Fruit fly (Drosophila melanogaster) whole organism, embryonic: Measurements from ENCODE around the gene Lamtor3.

ENCODE experiments used
- Adf1 ChIP-seq: fragments of 200-800 bp; sonication (Bioruptor generic); IDR thresholded peaks from 2 replicates; pipeline ENCODE4 v1.3.6; 2022; ENCODE audit warnings: missing biosample characterization, missing genetic modification characterization
- CG10321 ChIP-seq: fragments of 200-800 bp; sonication (Bioruptor generic); IDR thresholded peaks from 2 replicates; pipeline ENCODE4 v1.3.6; 2022; ENCODE audit warnings: missing biosample characterization, missing genetic modification characterization
- CG10431 ChIP-seq: fragments of 200-800 bp; sonication (Bioruptor generic); optimal IDR thresholded peaks from 3 replicates; lab custom pipeline; 2018; ENCODE audit warnings: missing biosample characterization, mild to moderate bottlenecking, missing genetic modification characterization
- CG11247 ChIP-seq: fragments of 200-800 bp; sonication (Bioruptor generic); IDR thresholded peaks from 2 replicates; pipeline ENCODE4 v1.3.6; 2022; ENCODE audit warnings: missing biosample characterization, missing genetic modification characterization
- CG14710 ChIP-seq: fragments of 200-800 bp; sonication (Bioruptor generic); optimal IDR thresholded peaks from 3 replicates; lab custom pipeline; 2019; ENCODE audit warnings: missing biosample characterization, mild to moderate bottlenecking, missing genetic modification characterization, moderate library complexity
- CG14860 ChIP-seq: fragments of 200-800 bp; sonication (Bioruptor generic); IDR thresholded peaks from 3 replicates; pipeline ENCODE4 v1.3.6; 2022; ENCODE audit warnings: missing biosample characterization, missing genetic modification characterization; ENCODE audit not compliant: partially characterized antibody
- CG1603 ChIP-seq: fragments of 200-800 bp; sonication (Bioruptor generic); optimal IDR thresholded peaks from 2 replicates; lab custom pipeline; 2019; ENCODE audit warnings: missing biosample characterization, mild to moderate bottlenecking, missing genetic modification characterization, moderate library complexity
- CG17359 ChIP-seq: fragments of 200-800 bp; sonication (Bioruptor generic); optimal IDR thresholded peaks from 3 replicates; lab custom pipeline; 2018; ENCODE audit warnings: missing biosample characterization, mild to moderate bottlenecking, missing genetic modification characterization, moderate library complexity
- CG18262 ChIP-seq: fragments of 200-800 bp; optimal IDR thresholded peaks from 3 replicates; lab custom pipeline; 2019; ENCODE audit warnings: missing biosample characterization, mild to moderate bottlenecking, missing genetic modification characterization, moderate library complexity
- CG18619 ChIP-seq: fragments of 200-800 bp; sonication (Bioruptor generic); optimal IDR thresholded peaks from 3 replicates; lab custom pipeline; 2017; ENCODE audit warnings: missing biosample characterization, mild to moderate bottlenecking, missing genetic modification characterization
- CG2199 ChIP-seq: fragments of 200-800 bp; sonication (Bioruptor generic); IDR thresholded peaks from 3 replicates; pipeline ENCODE4 v1.3.6; 2022; ENCODE audit warnings: missing biosample characterization, missing genetic modification characterization
- CG2875 ChIP-seq: fragments of 200-800 bp; sonication (Bioruptor generic); optimal IDR thresholded peaks from 2 replicates; lab custom pipeline; 2017; ENCODE audit warnings: missing biosample characterization, mild to moderate bottlenecking, missing genetic modification characterization, missing genetic modification reagents
- CG30020 ChIP-seq: fragments of 200-800 bp; optimal IDR thresholded peaks from 2 replicates; lab custom pipeline; 2019; ENCODE audit warnings: missing biosample characterization, mild to moderate bottlenecking, missing genetic modification characterization, moderate library complexity
- CG3995 ChIP-seq: fragments of 200-800 bp; sonication (Bioruptor generic); optimal IDR thresholded peaks from 3 replicates; lab custom pipeline; 2016; ENCODE audit warnings: missing biosample characterization, missing genetic modification characterization
- CG9817 ChIP-seq: fragments of 200-800 bp; sonication (Bioruptor generic); optimal IDR thresholded peaks from 2 replicates; lab custom pipeline; 2018; ENCODE audit warnings: missing biosample characterization, mild to moderate bottlenecking, missing genetic modification characterization, moderate library complexity
- CrebB ChIP-seq: fragments of 200-800 bp; sonication (Bioruptor generic); optimal IDR thresholded peaks from 3 replicates; lab custom pipeline; 2018; ENCODE audit warnings: missing biosample characterization, mild to moderate bottlenecking, missing genetic modification characterization
- D19B ChIP-seq: fragments of 200-800 bp; sonication (Bioruptor generic); optimal IDR thresholded peaks from 2 replicates; lab custom pipeline; 2017; ENCODE audit warnings: missing biosample characterization, mild to moderate bottlenecking, missing genetic modification characterization
- Deaf1 ChIP-seq: fragments of 200-800 bp; optimal IDR thresholded peaks from 3 replicates; lab custom pipeline; 2019; ENCODE audit warnings: missing biosample characterization, mild to moderate bottlenecking, missing genetic modification characterization, moderate library complexity
- Dek ChIP-seq: fragments of 200-800 bp; sonication (Bioruptor generic); optimal IDR thresholded peaks from 3 replicates; lab custom pipeline; 2019; ENCODE audit warnings: missing biosample characterization, mild to moderate bottlenecking, missing genetic modification characterization, moderate library complexity
- E2f2 ChIP-seq: fragments of 200-800 bp; sonication (Bioruptor generic); IDR thresholded peaks from 2 replicates; pipeline ENCODE4 v1.3.6; 2022; ENCODE audit warnings: missing biosample characterization, missing genetic modification characterization
- ERR ChIP-seq: fragments of 200-800 bp; sonication (Bioruptor generic); optimal IDR thresholded peaks from 2 replicates; lab custom pipeline; 2016; ENCODE audit warnings: missing biosample characterization, missing genetic modification characterization
- HHEX ChIP-seq: fragments of 200-800 bp; sonication (Bioruptor generic); optimal IDR thresholded peaks from 3 replicates; lab custom pipeline; 2017; ENCODE audit warnings: missing biosample characterization, mild to moderate bottlenecking, missing genetic modification characterization, missing genetic modification reagents
- Hand ChIP-seq: fragments of 200-800 bp; sonication (Bioruptor generic); optimal IDR thresholded peaks from 2 replicates; lab custom pipeline; 2017; ENCODE audit warnings: mild to moderate bottlenecking, missing biosample characterization, missing genetic modification reagents, missing genetic modification characterization
- Hr78 ChIP-seq, 2 experiments: fragments of 200-800 bp in 1 of 2; fragments of >200 bp in 1 of 2; sonication (Bioruptor generic) in 1 of 2; optimal IDR thresholded peaks; 2 replicates each; lab custom pipeline; 2017 to 2019; ENCODE audit warnings: missing biosample characterization in 2 of 2, missing genetic modification characterization in 2 of 2, mild to moderate bottlenecking in 1 of 2, moderate library complexity in 1 of 2
- Hsf ChIP-seq: fragments of 200-800 bp; sonication (Bioruptor generic); optimal IDR thresholded peaks from 3 replicates; lab custom pipeline; 2016; ENCODE audit warnings: missing biosample characterization, missing genetic modification characterization
- Kr ChIP-seq: fragments of 200-800 bp; sonication (Bioruptor generic); optimal IDR thresholded peaks from 2 replicates; lab custom pipeline; 2017; ENCODE audit warnings: missing biosample characterization, mild to moderate bottlenecking, missing genetic modification characterization
- Max ChIP-seq: fragments of 200-800 bp; sonication (Bioruptor generic); optimal IDR thresholded peaks from 2 replicates; lab custom pipeline; 2016; ENCODE audit warnings: missing biosample characterization, mild to moderate bottlenecking, missing genetic modification characterization
- Med ChIP-seq: fragments of 200-800 bp; sonication (Bioruptor generic); peaks from one replicate; lab custom pipeline; 2016; ENCODE audit warnings: missing biosample characterization, missing genetic modification characterization, mild to moderate bottlenecking, inconsistent platforms, moderate library complexity
- Meics ChIP-seq: fragments of 200-800 bp; sonication (Bioruptor generic); optimal IDR thresholded peaks from 2 replicates; lab custom pipeline; 2017; ENCODE audit warnings: missing biosample characterization, mild to moderate bottlenecking, missing genetic modification characterization
- PHDP ChIP-seq: fragments of 200-800 bp; sonication (Bioruptor generic); optimal IDR thresholded peaks from 3 replicates; lab custom pipeline; 2018; ENCODE audit warnings: missing biosample characterization, mild to moderate bottlenecking, missing genetic modification characterization, moderate library complexity
- Ssrp ChIP-seq: fragments of 200-800 bp; sonication (Bioruptor generic); optimal IDR thresholded peaks from 2 replicates; lab custom pipeline; 2018; ENCODE audit warnings: missing biosample characterization, mild to moderate bottlenecking, missing genetic modification characterization, moderate library complexity
- al ChIP-seq: fragments of 200-800 bp; sonication (Bioruptor generic); IDR thresholded peaks from 2 replicates; pipeline ENCODE4 v1.3.6; 2022; ENCODE audit warnings: missing biosample characterization, missing genetic modification characterization
- ara ChIP-seq: fragments of 200-800 bp; sonication (Bioruptor generic); IDR thresholded peaks from 2 replicates; pipeline ENCODE4 v1.3.6; 2022; ENCODE audit warnings: missing biosample characterization, missing genetic modification characterization
- bbx ChIP-seq: fragments of 200-800 bp; sonication (Bioruptor generic); IDR thresholded peaks from 2 replicates; pipeline ENCODE4 v1.3.6; 2022; ENCODE audit warnings: missing biosample characterization, missing genetic modification characterization; ENCODE audit not compliant: partially characterized antibody
- bsh ChIP-seq, 2 experiments: fragments of 200-800 bp; sonication (Bioruptor generic); optimal IDR thresholded peaks; 2 replicates each; lab custom pipeline; 2017 to 2018; ENCODE audit warnings: mild to moderate bottlenecking in 2 of 2, missing biosample characterization in 2 of 2, missing genetic modification characterization in 2 of 2, moderate library complexity in 1 of 2
- cg ChIP-seq: fragments of 200-800 bp; sonication (Bioruptor generic); optimal IDR thresholded peaks from 3 replicates; lab custom pipeline; 2019; ENCODE audit warnings: missing biosample characterization, mild to moderate bottlenecking, missing genetic modification characterization, moderate library complexity
- corto ChIP-seq: fragments of 200-800 bp; sonication (Bioruptor generic); optimal IDR thresholded peaks from 2 replicates; lab custom pipeline; 2016; ENCODE audit warnings: missing biosample characterization, mild to moderate bottlenecking, missing genetic modification characterization, moderate library complexity
- danr ChIP-seq: fragments of 200-800 bp; sonication (Bioruptor generic); IDR thresholded peaks from 2 replicates; pipeline ENCODE4 v1.3.6; 2022; ENCODE audit warnings: missing biosample characterization, missing genetic modification characterization
- dmrt99B ChIP-seq: fragments of 200-800 bp; sonication (Bioruptor generic); optimal IDR thresholded peaks from 2 replicates; lab custom pipeline; 2018; ENCODE audit warnings: missing biosample characterization, mild to moderate bottlenecking, missing genetic modification characterization, moderate library complexity
- ftz-f1 ChIP-seq: fragments of 200-800 bp; sonication (Bioruptor generic); optimal IDR thresholded peaks from 2 replicates; lab custom pipeline; 2016; ENCODE audit warnings: missing biosample characterization, missing genetic modification characterization
- gem ChIP-seq: fragments of 200-800 bp; sonication (Bioruptor generic); optimal IDR thresholded peaks from 2 replicates; lab custom pipeline; 2019; ENCODE audit warnings: missing biosample characterization, mild to moderate bottlenecking, missing genetic modification characterization, moderate library complexity
- luna ChIP-seq: fragments of 200-800 bp; sonication (Bioruptor generic); optimal IDR thresholded peaks from 2 replicates; lab custom pipeline; 2016; ENCODE audit warnings: missing biosample characterization, missing genetic modification characterization
- mld ChIP-seq: fragments of 200-800 bp; sonication (Bioruptor generic); IDR thresholded peaks from 3 replicates; pipeline ENCODE4 v1.3.6; 2022; ENCODE audit warnings: missing biosample characterization, missing genetic modification characterization; ENCODE audit not compliant: partially characterized antibody
- prd ChIP-seq, 3 experiments: fragments of >200 bp in 2 of 3; fragments of 200-800 bp in 1 of 3; sonication (Bioruptor generic) in 1 of 3; optimal IDR thresholded peaks in 2 of 3; IDR thresholded peaks in 1 of 3; 2 replicates in 2 of 3; 3 replicates in 1 of 3; pipeline versions ENCODE4 v1.3.6 to Lab custom; 2017 to 2022; ENCODE audit warnings: missing biosample characterization in 1 of 3, missing genetic modification characterization in 1 of 3
- rib ChIP-seq: fragments of 200-800 bp; sonication (Bioruptor generic); IDR thresholded peaks from 2 replicates; pipeline ENCODE4 v1.3.6; 2022; ENCODE audit warnings: missing biosample characterization, missing genetic modification characterization
- row ChIP-seq: fragments of 200-800 bp; sonication (Bioruptor generic); IDR thresholded peaks from 3 replicates; pipeline ENCODE4 v1.3.6; 2022; ENCODE audit warnings: missing biosample characterization, missing genetic modification characterization
- slbo ChIP-seq: fragments of 200-800 bp; sonication (Bioruptor generic); IDR thresholded peaks from 2 replicates; pipeline ENCODE4 v1.3.6; 2022; ENCODE audit warnings: missing biosample characterization, missing genetic modification characterization
- tio ChIP-seq: fragments of 200-800 bp; sonication (Bioruptor generic); optimal IDR thresholded peaks from 2 replicates; lab custom pipeline; 2017; ENCODE audit warnings: missing biosample characterization, missing genetic modification characterization, inconsistent platforms
- zen ChIP-seq: fragments of 200-800 bp; sonication (Bioruptor generic); optimal IDR thresholded peaks from 3 replicates; lab custom pipeline; 2018; ENCODE audit warnings: missing biosample characterization, mild to moderate bottlenecking, missing genetic modification characterization, moderate library complexity
- zfh2 ChIP-seq: fragments of 200-800 bp; sonication (Bioruptor generic); optimal IDR thresholded peaks from 2 replicates; lab custom pipeline; 2016; ENCODE audit warnings: missing biosample characterization, missing genetic modification characterization

Gene Lamtor3

DNA sequence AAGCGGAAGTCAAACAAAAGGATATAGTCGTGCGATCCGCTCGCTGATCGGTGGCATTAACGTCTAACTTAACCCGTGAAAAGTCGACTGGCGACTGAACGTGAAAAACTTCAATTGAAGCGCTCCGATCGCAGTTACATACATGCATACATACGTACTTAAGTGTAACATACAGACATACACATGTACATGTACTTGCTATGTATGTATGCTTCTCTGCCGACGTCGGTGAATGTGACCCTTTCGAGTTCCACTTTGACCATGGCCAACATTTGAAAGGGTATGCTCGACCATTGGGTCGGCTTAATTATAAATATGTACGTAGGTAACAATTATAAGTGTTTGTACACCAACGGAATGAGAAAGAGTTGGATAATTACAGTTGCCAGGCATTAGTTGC, 16.1 kb downstream of the Lamtor3 start, which contains the start of gene qua:
qua (minus strand) TSS at position 101 of the 400 bp plus-strand sequence.
- TF ChIP-seq dmrt99B (tag; lab: Kevin White, UChicago): no peak
- TF ChIP-seq ara: no peak
- no peak for TF ChIP-seq CG17359 (tag; lab: Kevin White, UChicago)
- no peak for TF ChIP-seq bbx (GFP tag; lab: Robert Waterston, UW)
- TF ChIP-seq CG2875 (GFP tag; lab: Kevin White, UChicago): no peak
- peak; percentile 43 for TF ChIP-seq cg (GFP tag; lab: Kevin White, UChicago)
- no peak for TF ChIP-seq CG3995 (GFP tag; lab: Kevin White, UChicago)
- TF ChIP-seq CG2199 (GFP tag; lab: Robert Waterston, UW): no peak
- TF ChIP-seq zen (tag; lab: Kevin White, UChicago): peak; percentile 10
- TF ChIP-seq Dek (tag; lab: Kevin White, UChicago): no peak
- no peak for TF ChIP-seq rib (GFP tag; lab: Robert Waterston, UW)
- TF ChIP-seq prd (optimal IDR thresholded peaks at IDR 0.05; lab: Kevin White, UChicago): no peak
- peak; percentile 4; the same call in 1 of the 3 replicates for TF ChIP-seq prd (GFP tag; IDR thresholded peaks at IDR 0.05; lab: Robert Waterston, UW)
- TF ChIP-seq HHEX (GFP tag; lab: Kevin White, UChicago): no peak
- peak; percentile 16 for TF ChIP-seq Med (GFP tag; lab: Kevin White, UChicago)
- TF ChIP-seq CG10431 (GFP tag; lab: Kevin White, UChicago): peak; percentile 31
- peak; percentile 30 for TF ChIP-seq CG18262 (tag; lab: Kevin White, UChicago)
- TF ChIP-seq CG14710: peak; percentile 3
- TF ChIP-seq al (GFP tag; lab: Robert Waterston, UW): no peak
- TF ChIP-seq slbo (GFP tag; lab: Robert Waterston, UW): no peak
- no peak for TF ChIP-seq Hsf (GFP tag; lab: Kevin White, UChicago)
- no peak for TF ChIP-seq tio (GFP tag; lab: Kevin White, UChicago)
- no peak for TF ChIP-seq ERR
- TF ChIP-seq Adf1 (GFP tag; lab: Robert Waterston, UW): no peak
- no peak for TF ChIP-seq CG14860 (GFP tag; lab: Robert Waterston, UW)
- TF ChIP-seq danr (GFP tag; lab: Robert Waterston, UW): no peak
- TF ChIP-seq PHDP (tag; lab: Kevin White, UChicago): no peak
- peak; percentile 5 for TF ChIP-seq CG1603
- no peak for TF ChIP-seq CG18619 (GFP tag; lab: Kevin White, UChicago)
- no peak for TF ChIP-seq corto (GFP tag; lab: Kevin White, UChicago)
- no peak for TF ChIP-seq CG9817 (tag; lab: Kevin White, UChicago)
- peak; percentile 33 for TF ChIP-seq D19B (GFP tag; lab: Kevin White, UChicago)
- 0 out of 3 replicates have a peak, but pooled peaks have one; percentile 20 for TF ChIP-seq row (GFP tag; lab: Robert Waterston, UW)
- no peak for TF ChIP-seq zfh2 (GFP tag; lab: Kevin White, UChicago)
- TF ChIP-seq CG10321 (GFP tag; lab: Robert Waterston, UW): no peak
- peak in 1 of 2 experiments; percentile 74 for TF ChIP-seq Hr78 (GFP tag; optimal IDR thresholded peaks at IDR 0.05; lab: Kevin White, UChicago)
- TF ChIP-seq Hand (GFP tag; lab: Kevin White, UChicago): no peak
- no peak for TF ChIP-seq Ssrp (tag; lab: Kevin White, UChicago)
- TF ChIP-seq Deaf1 (tag; lab: Kevin White, UChicago): no peak
- no peak for TF ChIP-seq ftz-f1 (GFP tag; lab: Kevin White, UChicago)
- no peak for TF ChIP-seq luna (GFP tag; lab: Kevin White, UChicago)
- TF ChIP-seq Meics (GFP tag; lab: Kevin White, UChicago): no peak
- no peak for TF ChIP-seq bsh (GFP tag; optimal IDR thresholded peaks at IDR 0.05; lab: Kevin White, UChicago)
- no peak for TF ChIP-seq CrebB (tag; lab: Kevin White, UChicago)
- no peak for TF ChIP-seq CG11247
- no peak for TF ChIP-seq Max (GFP tag; lab: Kevin White, UChicago)
- TF ChIP-seq E2f2 (GFP tag; lab: Robert Waterston, UW): no peak
- TF ChIP-seq mld (GFP tag; lab: Robert Waterston, UW): no peak
- no peak for TF ChIP-seq CG30020 (tag; lab: Kevin White, UChicago)
- no peak for TF ChIP-seq gem
- TF ChIP-seq Kr (GFP tag; lab: Kevin White, UChicago): no peak
